Worm (Caenorhabditis elegans) whole organism, early embryonic: Measurements from ENCODE around the gene R05H5.7.

Experiments
- B0310.2 ChIP-seq: sonication (generic microtip); optimal IDR thresholded peaks from 2 replicates; lab custom pipeline; 2016; ENCODE audit warnings: mild to moderate bottlenecking, missing genetic modification characterization, missing compliant biosample characterization
- F13C5.2 ChIP-seq: sonication (generic microtip); optimal IDR thresholded peaks from 2 replicates; lab custom pipeline; 2017; ENCODE audit warnings: mild to moderate bottlenecking, missing genetic modification characterization, inconsistent platforms, missing compliant biosample characterization
- aly-1 ChIP-seq: sonication (generic microtip); optimal IDR thresholded peaks from 2 replicates; lab custom pipeline; 2016; ENCODE audit warnings: missing genetic modification characterization, missing compliant biosample characterization
- ama-1 ChIP-seq: fragments of 150-350 bp; optimal IDR thresholded peaks from 2 replicates; lab custom pipeline; 2014
- ceh-13 ChIP-seq: fragments of 200-800 bp; sonication (Bioruptor generic); optimal IDR thresholded peaks from 2 replicates; lab custom pipeline; 2018; ENCODE audit warnings: mild to moderate bottlenecking, missing genetic modification characterization, missing compliant biosample characterization
- ceh-36 ChIP-seq: sonication (generic microtip); optimal IDR thresholded peaks from 2 replicates; lab custom pipeline; 2016; ENCODE audit warnings: missing genetic modification characterization, inconsistent platforms, missing compliant biosample characterization
- ets-7 ChIP-seq: sonication (generic microtip); optimal IDR thresholded peaks from 2 replicates; lab custom pipeline; 2016; ENCODE audit warnings: missing genotype, missing genetic modification characterization, missing compliant biosample characterization
- flt-1 ChIP-seq: fragments of 200-800 bp; sonication (Bioruptor generic); IDR thresholded peaks from 2 replicates; pipeline ENCODE4 v1.3.6; 2022; ENCODE audit warnings: missing genetic modification characterization, missing compliant biosample characterization
- hmbx-1 ChIP-seq: sonication (generic microtip); optimal IDR thresholded peaks from 2 replicates; lab custom pipeline; 2016; ENCODE audit warnings: mild to moderate bottlenecking, missing genetic modification characterization, missing compliant biosample characterization
- hmg-4 ChIP-seq: fragments of 200-800 bp; sonication (Bioruptor generic); optimal IDR thresholded peaks from 2 replicates; lab custom pipeline; 2018; ENCODE audit warnings: mild to moderate bottlenecking, missing genetic modification characterization, missing compliant biosample characterization
- hnd-1 ChIP-seq: sonication (generic microtip); optimal IDR thresholded peaks from 2 replicates; lab custom pipeline; 2016; ENCODE audit warnings: missing genetic modification characterization, missing compliant biosample characterization
- pes-1 ChIP-seq: fragments of 200-800 bp; sonication (Bioruptor generic); IDR thresholded peaks from 2 replicates; pipeline ENCODE4 v1.3.6; 2022; ENCODE audit warnings: missing genetic modification reagents, missing genetic modification characterization, missing compliant biosample characterization
- scrt-1 ChIP-seq: fragments of 200-800 bp; sonication (Bioruptor generic); IDR thresholded peaks from 2 replicates; pipeline ENCODE4 v1.3.6; 2022; ENCODE audit warnings: missing genetic modification characterization, missing compliant biosample characterization
- sea-1 ChIP-seq: fragments of 200-800 bp; sonication (Bioruptor generic); conservative IDR thresholded peaks from 2 replicates; pipeline ENCODE4 v1.3.6; 2022; ENCODE audit warnings: missing genetic modification characterization, missing compliant biosample characterization
- tbx-11 ChIP-seq: fragments of 200-800 bp; sonication (Bioruptor generic); IDR thresholded peaks from 2 replicates; pipeline ENCODE4 v1.3.6; 2022; ENCODE audit warnings: missing genetic modification characterization, missing compliant biosample characterization
- tbx-37 ChIP-seq: fragments of 200-800 bp; sonication (Bioruptor generic); conservative IDR thresholded peaks from 2 replicates; pipeline ENCODE4 v1.3.6; 2022; ENCODE audit warnings: missing genetic modification reagents, missing genetic modification characterization, missing compliant biosample characterization
- tra-4 ChIP-seq: sonication (generic microtip); optimal IDR thresholded peaks from 2 replicates; lab custom pipeline; 2017; ENCODE audit warnings: missing genetic modification characterization, missing compliant biosample characterization

R05H5.7 gene

DNA sequence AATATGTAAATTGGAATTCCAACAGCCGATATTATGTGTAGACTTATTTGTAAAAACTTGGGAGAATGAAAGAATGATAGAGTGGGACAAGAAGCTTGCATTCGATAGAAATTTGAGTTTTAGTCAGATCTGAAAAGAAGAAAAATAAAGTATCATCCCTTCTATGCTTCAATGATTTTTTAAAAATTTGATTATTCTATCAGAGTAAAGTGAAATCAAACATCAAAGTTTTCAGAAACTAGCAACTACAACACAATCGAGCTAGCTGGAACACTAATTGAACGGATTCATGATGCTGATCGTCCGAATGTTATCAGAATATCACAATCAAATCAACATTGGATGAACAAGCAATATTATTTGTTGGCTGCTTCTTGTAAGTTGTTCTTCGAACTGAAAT lies 34.7 kb downstream of the R05H5.7 start, which contains the start of gene srh-135:
TSS of gene srh-135 (minus strand) at position 101 of the 400 bp plus-strand sequence.
- TF ChIP-seq sea-1 (no peak), pes-1 (no peak), tbx-11 (no peak), flt-1 (GFP tag; lab: Robert Waterston, UW) (no peak), aly-1 (tag; lab: Kevin White, UChicago) (no peak), ets-7 (tag; lab: Kevin White, UChicago) (no peak), ceh-13 (GFP tag; lab: Kevin White, UChicago) (no peak), scrt-1 (GFP tag; lab: Robert Waterston, UW) (no peak), tra-4 (tag; lab: Kevin White, UChicago) (no peak), tbx-37 (no peak), F13C5.2 (tag; lab: Kevin White, UChicago) (no peak), hmbx-1 (tag; lab: Kevin White, UChicago) (no peak), hnd-1 (tag; lab: Kevin White, UChicago) (no peak), hmg-4 (no peak), ceh-36 (no peak), ama-1 (lab: Kevin White, UChicago) (no peak), B0310.2 (tag; lab: Kevin White, UChicago) (no peak)

DNA sequence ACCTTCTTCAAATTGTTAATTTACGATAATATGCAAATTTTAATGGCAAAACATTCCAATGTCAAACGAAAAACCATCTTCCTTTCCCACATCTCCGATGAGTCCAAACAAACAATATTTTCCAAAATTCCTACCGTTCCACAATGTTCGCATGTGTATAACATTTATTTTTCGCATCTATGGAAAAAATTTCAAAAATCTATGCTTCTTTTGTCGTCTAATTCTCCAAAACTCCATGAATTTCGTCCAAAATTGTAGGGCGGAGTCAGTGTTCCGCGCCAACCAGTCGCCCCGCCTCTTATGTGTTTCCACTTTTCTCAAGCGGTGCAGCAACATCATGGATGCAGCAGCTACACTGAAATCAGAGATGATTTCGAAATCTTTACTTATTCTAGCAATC lies 38.7 kb downstream of the R05H5.7 start, which contains the start of gene T01E8.8:
TSS of gene T01E8.8 (plus strand) at position 301 of the 400 bp plus-strand sequence.
- TF ChIP-seq tra-4 (tag; lab: Kevin White, UChicago) (no peak), B0310.2 (tag; lab: Kevin White, UChicago) (no peak), hmg-4 (no peak), scrt-1 (GFP tag; lab: Robert Waterston, UW) (no peak), tbx-37 (no peak), flt-1 (GFP tag; lab: Robert Waterston, UW) (no peak), ceh-13 (GFP tag; lab: Kevin White, UChicago) (no peak), ceh-36 (no peak), hmbx-1 (tag; lab: Kevin White, UChicago) (no peak), tbx-11 (no peak), ama-1 (lab: Kevin White, UChicago) (no peak), hnd-1 (tag; lab: Kevin White, UChicago) (no peak), sea-1 (no peak), F13C5.2 (tag; lab: Kevin White, UChicago) (no peak), aly-1 (tag; lab: Kevin White, UChicago) (no peak), pes-1 (no peak), ets-7 (tag; lab: Kevin White, UChicago) (no peak)

DNA sequence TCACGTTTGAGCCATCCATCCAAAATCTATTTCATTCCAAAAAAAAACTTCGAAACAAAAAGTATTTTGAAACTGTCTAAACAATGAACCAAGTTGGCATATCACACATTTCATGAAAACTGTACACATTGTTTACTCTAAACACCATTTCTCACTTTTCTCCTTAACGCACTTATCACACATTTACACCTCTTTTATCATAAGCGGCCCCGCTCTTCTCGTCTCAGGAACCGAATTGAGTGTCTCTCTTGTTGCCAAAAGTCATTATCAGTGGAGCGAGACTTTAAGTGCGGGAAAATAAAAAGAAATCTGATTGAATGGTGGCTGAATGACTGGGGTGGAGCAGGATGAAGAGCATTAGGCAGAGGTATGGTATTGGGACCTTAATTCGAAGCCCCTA lies 39.6 kb downstream of the R05H5.7 start:
- TF ChIP-seq sea-1 (no peak), tbx-37 (no peak), tbx-11 (no peak), hmg-4 (no peak), ets-7 (tag; lab: Kevin White, UChicago) (no peak), scrt-1 (GFP tag; lab: Robert Waterston, UW) (no peak), B0310.2 (tag; lab: Kevin White, UChicago) (no peak), ama-1 (lab: Kevin White, UChicago) (no peak), aly-1 (tag; lab: Kevin White, UChicago) (no peak), hmbx-1 (tag; lab: Kevin White, UChicago) (no peak), ceh-36 (no peak), ceh-13 (GFP tag; lab: Kevin White, UChicago) (no peak), pes-1 (no peak), hnd-1 (tag; lab: Kevin White, UChicago) (no peak), F13C5.2 (tag; lab: Kevin White, UChicago) (no peak), flt-1 (GFP tag; lab: Robert Waterston, UW) (no peak), tra-4 (tag; lab: Kevin White, UChicago) (no peak)

DNA sequence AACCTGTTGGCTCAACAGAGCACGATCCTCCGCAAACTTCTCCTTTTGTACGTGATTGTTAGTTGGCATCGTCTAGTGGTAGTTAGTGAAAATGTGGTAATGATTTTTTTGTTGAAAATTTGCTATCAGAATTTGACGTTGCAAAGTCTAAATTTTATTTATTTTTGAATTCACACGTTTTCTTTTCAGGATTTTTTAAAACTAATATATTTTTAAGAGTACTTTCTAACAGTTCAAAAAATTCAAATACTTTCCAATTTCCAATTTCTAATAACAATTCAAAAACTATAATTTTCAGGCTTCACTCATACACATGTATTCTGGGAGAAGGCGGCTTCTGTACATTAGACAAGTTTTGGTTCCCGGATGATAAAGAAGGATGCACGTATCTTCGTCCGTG lies 42.1 kb downstream of the R05H5.7 start, which contains the start of gene ubxn-5:
TSS of gene ubxn-5 (minus strand) at position 101 of the 400 bp plus-strand sequence.
- no peak for TF ChIP-seq tra-4 (tag; lab: Kevin White, UChicago)
- no peak for TF ChIP-seq hmbx-1 (tag; lab: Kevin White, UChicago)
- TF ChIP-seq tbx-37, result no peak
- TF ChIP-seq hmg-4, result no peak
- TF ChIP-seq flt-1 (GFP tag; lab: Robert Waterston, UW), result no peak
- TF ChIP-seq ets-7 (tag; lab: Kevin White, UChicago), result no peak
- no peak for TF ChIP-seq tbx-11
- TF ChIP-seq scrt-1 (GFP tag; lab: Robert Waterston, UW), result no peak
- no peak for TF ChIP-seq B0310.2 (tag; lab: Kevin White, UChicago)
- TF ChIP-seq sea-1, result no peak
- no peak for TF ChIP-seq ceh-13 (GFP tag; lab: Kevin White, UChicago)
- TF ChIP-seq F13C5.2 (tag; lab: Kevin White, UChicago), result no peak
- TF ChIP-seq pes-1, result no peak
- no peak for TF ChIP-seq hnd-1 (tag; lab: Kevin White, UChicago)
- TF ChIP-seq ceh-36, result no peak
- no peak for TF ChIP-seq ama-1 (lab: Kevin White, UChicago)
- no peak for TF ChIP-seq aly-1 (tag; lab: Kevin White, UChicago)

DNA sequence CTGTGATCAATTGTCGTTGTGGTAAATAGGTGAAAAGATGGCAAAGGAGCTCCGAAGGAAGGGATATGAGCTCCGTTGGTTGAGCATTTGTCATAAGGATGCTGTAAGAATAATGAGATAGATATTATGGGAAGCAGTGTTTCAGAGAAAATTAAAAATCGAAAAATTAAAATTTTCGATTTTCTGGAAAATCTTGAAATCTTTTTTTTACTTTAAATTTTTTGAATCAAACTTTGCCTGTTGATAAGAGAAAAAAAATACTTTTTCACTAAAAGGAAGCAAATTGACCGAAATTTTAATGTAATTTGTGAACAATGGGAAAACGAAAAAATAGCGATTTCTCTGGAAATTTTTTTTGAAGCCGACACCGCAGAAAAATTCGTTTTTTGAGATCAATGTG lies 47.3 kb downstream of the R05H5.7 start, which contains the start of gene mec-15:
TSS of gene mec-15 (minus strand) at position 101 of the 400 bp plus-strand sequence.
- TF ChIP-seq ceh-13 (GFP tag; lab: Kevin White, UChicago) (no peak), hmbx-1 (tag; lab: Kevin White, UChicago) (no peak), tra-4 (tag; lab: Kevin White, UChicago) (no peak), ets-7 (tag; lab: Kevin White, UChicago) (no peak), sea-1 (no peak), flt-1 (GFP tag; lab: Robert Waterston, UW) (no peak)

DNA sequence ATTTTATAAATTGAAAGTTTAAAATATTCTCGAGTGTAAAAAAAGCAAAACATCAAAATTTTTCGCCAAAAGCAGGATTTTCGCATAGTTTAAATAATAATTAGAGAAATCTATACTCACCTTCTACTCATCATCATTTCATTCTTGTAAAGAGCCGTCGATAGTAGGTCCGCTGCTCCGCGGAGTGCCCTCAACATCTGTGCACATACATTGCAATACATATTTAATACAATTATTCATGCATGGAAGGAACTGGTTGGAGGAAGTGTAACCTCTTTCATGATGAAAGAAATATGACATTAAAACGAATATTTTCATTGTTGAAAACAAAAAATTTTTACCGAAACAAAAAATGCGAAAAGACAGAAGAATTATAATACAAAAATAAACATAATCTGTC lies 50.0 kb downstream of the R05H5.7 start, which contains the start of gene mrps-14:
TSS of gene mrps-14 (minus strand) at position 197 of the 400 bp plus-strand sequence.
- no peak for TF ChIP-seq tra-4 (tag; lab: Kevin White, UChicago)
- TF ChIP-seq ama-1 (lab: Kevin White, UChicago), result no peak
- TF ChIP-seq aly-1 (tag; lab: Kevin White, UChicago), result no peak
- no peak for TF ChIP-seq hmbx-1 (tag; lab: Kevin White, UChicago)
- TF ChIP-seq ceh-36, result no peak
- TF ChIP-seq hnd-1 (tag; lab: Kevin White, UChicago), result no peak
- no peak for TF ChIP-seq flt-1 (GFP tag; lab: Robert Waterston, UW)
- TF ChIP-seq tbx-37, result no peak
- TF ChIP-seq ceh-13 (GFP tag; lab: Kevin White, UChicago), result no peak
- TF ChIP-seq hmg-4, result no peak
